Fruit fly (Drosophila melanogaster) whole organism, embryonic: ENCODE measurements around the gene Dhc93AB.

Source experiments
- Adf1 ChIP-seq: fragments of 200-800 bp; sonication (Bioruptor generic); IDR thresholded peaks from 2 replicates; pipeline ENCODE4 v1.3.6; 2022; ENCODE audit warnings: missing biosample characterization, missing genetic modification characterization
- CG10543 ChIP-seq: fragments of 200-800 bp; sonication (Bioruptor generic); optimal IDR thresholded peaks from 3 replicates; lab custom pipeline; 2017; ENCODE audit warnings: missing biosample characterization, mild to moderate bottlenecking, missing genetic modification characterization, moderate library complexity
- CG10654 ChIP-seq: fragments of 200-800 bp; sonication (Bioruptor generic); optimal IDR thresholded peaks from 2 replicates; lab custom pipeline; 2016; ENCODE audit warnings: missing biosample characterization, missing genetic modification characterization
- CG11398 ChIP-seq: fragments of 200-800 bp; sonication (Bioruptor generic); optimal IDR thresholded peaks from 2 replicates; lab custom pipeline; 2016; ENCODE audit warnings: missing biosample characterization, missing genetic modification characterization
- CG12155 ChIP-seq: fragments of 200-800 bp; sonication (Bioruptor generic); optimal IDR thresholded peaks from 3 replicates; lab custom pipeline; 2016; ENCODE audit warnings: missing biosample characterization, missing genetic modification characterization
- CG13296 ChIP-seq: fragments of 200-800 bp; sonication (Bioruptor generic); optimal IDR thresholded peaks from 3 replicates; lab custom pipeline; 2018; ENCODE audit warnings: missing biosample characterization, mild to moderate bottlenecking, missing genetic modification characterization
- CG17802 ChIP-seq: fragments of 200-800 bp; sonication (Bioruptor generic); optimal IDR thresholded peaks from 2 replicates; lab custom pipeline; 2018; ENCODE audit warnings: missing biosample characterization, mild to moderate bottlenecking, missing genetic modification characterization, moderate library complexity
- CG17912 ChIP-seq: fragments of 200-800 bp; sonication (Bioruptor generic); optimal IDR thresholded peaks from 2 replicates; lab custom pipeline; 2018; ENCODE audit warnings: missing biosample characterization, mild to moderate bottlenecking, missing genetic modification characterization
- CG18011 ChIP-seq: fragments of 200-800 bp; sonication (Bioruptor generic); optimal IDR thresholded peaks from 2 replicates; lab custom pipeline; 2017; ENCODE audit warnings: missing biosample characterization, missing genetic modification characterization, mild to moderate bottlenecking, moderate library complexity, missing genotype
- CG1832 ChIP-seq: fragments of 200-800 bp; sonication (Bioruptor generic); optimal IDR thresholded peaks from 2 replicates; lab custom pipeline; 2017; ENCODE audit warnings: missing biosample characterization, mild to moderate bottlenecking, missing genetic modification characterization, inconsistent platforms
- CG34422 ChIP-seq: fragments of 200-800 bp; sonication (Bioruptor generic); IDR thresholded peaks from 3 replicates; pipeline ENCODE4 v1.3.6; 2022; ENCODE audit warnings: missing biosample characterization, missing genetic modification characterization
- CG4707 ChIP-seq: fragments of 200-800 bp; sonication (Bioruptor generic); optimal IDR thresholded peaks from 2 replicates; lab custom pipeline; 2018; ENCODE audit warnings: missing biosample characterization, mild to moderate bottlenecking, missing genetic modification characterization, moderate library complexity
- CG4730 ChIP-seq: fragments of 200-800 bp; sonication (Bioruptor generic); IDR thresholded peaks from 2 replicates; pipeline ENCODE4 v1.3.6; 2022; ENCODE audit warnings: missing biosample characterization, missing genetic modification characterization
- CG6791 ChIP-seq: fragments of 200-800 bp; sonication (Bioruptor generic); IDR thresholded peaks from 3 replicates; pipeline ENCODE4 v1.3.6; 2022; ENCODE audit warnings: missing biosample characterization, missing genetic modification characterization; ENCODE audit not compliant: partially characterized antibody
- CG9817 ChIP-seq: fragments of 200-800 bp; sonication (Bioruptor generic); optimal IDR thresholded peaks from 2 replicates; lab custom pipeline; 2018; ENCODE audit warnings: missing biosample characterization, mild to moderate bottlenecking, missing genetic modification characterization, moderate library complexity
- CkIIα-i1 ChIP-seq: fragments of 200-800 bp; sonication (Bioruptor generic); IDR thresholded peaks from 2 replicates; pipeline ENCODE4 v1.3.6; 2022; ENCODE audit warnings: missing biosample characterization, missing genetic modification characterization
- Dip2 ChIP-seq: fragments of 200-800 bp; sonication (Bioruptor generic); IDR thresholded peaks from 2 replicates; pipeline ENCODE4 v1.3.6; 2022; ENCODE audit warnings: missing biosample characterization, missing genetic modification characterization
- Ets65A ChIP-seq: fragments of 200-800 bp; sonication (Bioruptor generic); peaks from one replicate; lab custom pipeline; 2016; ENCODE audit warnings: missing biosample characterization, missing genetic modification characterization
- Gug ChIP-seq: fragments of 200-800 bp; sonication (Bioruptor generic); IDR thresholded peaks from 4 replicates; pipeline ENCODE4 v1.3.6; 2022; ENCODE audit warnings: missing biosample characterization, missing genetic modification characterization
- HLH4C ChIP-seq: fragments of 200-800 bp; sonication (Bioruptor generic); IDR thresholded peaks from 3 replicates; pipeline ENCODE4 v1.3.6; 2022; ENCODE audit warnings: missing biosample characterization, missing genetic modification characterization; ENCODE audit not compliant: partially characterized antibody
- Hr3 ChIP-seq: fragments of 200-800 bp; sonication (Bioruptor generic); optimal IDR thresholded peaks from 3 replicates; lab custom pipeline; 2016; ENCODE audit warnings: missing biosample characterization, missing genetic modification characterization
- NK7.1 ChIP-seq: fragments of 200-800 bp; sonication (Bioruptor generic); optimal IDR thresholded peaks from 3 replicates; lab custom pipeline; 2016; ENCODE audit warnings: missing biosample characterization, missing genetic modification characterization
- Nf-YA ChIP-seq: fragments of 200-800 bp; sonication (Bioruptor generic); IDR thresholded peaks from 2 replicates; pipeline ENCODE4 v1.3.6; 2022; ENCODE audit warnings: missing biosample characterization, missing genetic modification characterization
- Opbp ChIP-seq: fragments of 200-800 bp; sonication (Bioruptor generic); IDR thresholded peaks from 3 replicates; pipeline ENCODE4 v1.3.6; 2022; ENCODE audit warnings: missing biosample characterization, missing genetic modification characterization; ENCODE audit not compliant: partially characterized antibody
- Ravus ChIP-seq: fragments of 200-800 bp; sonication (Bioruptor generic); IDR thresholded peaks from 2 replicates; pipeline ENCODE4 v1.3.6; 2022; ENCODE audit warnings: missing biosample characterization, missing genetic modification characterization
- Rx ChIP-seq: fragments of 200-800 bp; sonication (Bioruptor generic); IDR thresholded peaks from 2 replicates; pipeline ENCODE4 v1.3.6; 2022; ENCODE audit warnings: missing biosample characterization, missing genetic modification characterization
- TFAM ChIP-seq: fragments of 200-800 bp; sonication (Bioruptor generic); optimal IDR thresholded peaks from 2 replicates; lab custom pipeline; 2017; ENCODE audit warnings: missing biosample characterization, missing genetic modification characterization, inconsistent platforms
- YL-1 ChIP-seq: fragments of 200-800 bp; sonication (Bioruptor generic); optimal IDR thresholded peaks from 3 replicates; lab custom pipeline; 2017; ENCODE audit warnings: missing biosample characterization, mild to moderate bottlenecking, missing genetic modification characterization
- ab ChIP-seq: fragments of 200-800 bp; sonication (Bioruptor generic); optimal IDR thresholded peaks from 2 replicates; lab custom pipeline; 2016; ENCODE audit warnings: missing biosample characterization, missing genetic modification characterization
- amos ChIP-seq: fragments of 200-800 bp; sonication (Bioruptor generic); IDR thresholded peaks from 2 replicates; pipeline ENCODE4 v1.3.6; 2022; ENCODE audit warnings: missing biosample characterization, missing genetic modification characterization; ENCODE audit not compliant: partially characterized antibody
- ato ChIP-seq: fragments of 200-800 bp; sonication (Bioruptor generic); IDR thresholded peaks from 2 replicates; pipeline ENCODE4 v1.3.6; 2022; ENCODE audit warnings: missing biosample characterization, missing genetic modification characterization; ENCODE audit not compliant: partially characterized antibody
- dan ChIP-seq: fragments of 200-800 bp; sonication (Bioruptor generic); IDR thresholded peaks from 2 replicates; pipeline ENCODE4 v1.3.6; 2022; ENCODE audit warnings: missing biosample characterization, missing genetic modification characterization
- fd64A ChIP-seq: fragments of 200-800 bp; sonication (Bioruptor generic); optimal IDR thresholded peaks from 3 replicates; lab custom pipeline; 2018; ENCODE audit warnings: missing biosample characterization, mild to moderate bottlenecking, missing genetic modification characterization
- gem ChIP-seq: fragments of 200-800 bp; sonication (Bioruptor generic); optimal IDR thresholded peaks from 2 replicates; lab custom pipeline; 2019; ENCODE audit warnings: missing biosample characterization, mild to moderate bottlenecking, missing genetic modification characterization, moderate library complexity
- maf-S ChIP-seq: fragments of 200-800 bp; sonication (Bioruptor generic); optimal IDR thresholded peaks from 2 replicates; lab custom pipeline; 2016; ENCODE audit warnings: missing biosample characterization, missing genetic modification characterization
- nau ChIP-seq: fragments of 200-800 bp; sonication (Bioruptor generic); optimal IDR thresholded peaks from 3 replicates; lab custom pipeline; 2017; ENCODE audit warnings: missing biosample characterization, mild to moderate bottlenecking, missing genetic modification characterization, missing genetic modification reagents
- nmo ChIP-seq: fragments of 200-800 bp; sonication (Bioruptor generic); optimal IDR thresholded peaks from 2 replicates; lab custom pipeline; 2018; ENCODE audit warnings: missing biosample characterization, mild to moderate bottlenecking, missing genetic modification characterization, moderate library complexity
- odd ChIP-seq: fragments of 200-800 bp; sonication (Bioruptor generic); optimal IDR thresholded peaks from 2 replicates; lab custom pipeline; 2017; ENCODE audit warnings: missing biosample characterization, mild to moderate bottlenecking, missing genetic modification characterization
- prd ChIP-seq, 3 experiments: fragments of >200 bp in 2 of 3; fragments of 200-800 bp in 1 of 3; sonication (Bioruptor generic) in 1 of 3; optimal IDR thresholded peaks in 2 of 3; IDR thresholded peaks in 1 of 3; 2 replicates in 2 of 3; 3 replicates in 1 of 3; pipeline versions ENCODE4 v1.3.6 to Lab custom; 2017 to 2022; ENCODE audit warnings: missing biosample characterization in 1 of 3, missing genetic modification characterization in 1 of 3
- rib ChIP-seq: fragments of 200-800 bp; sonication (Bioruptor generic); IDR thresholded peaks from 2 replicates; pipeline ENCODE4 v1.3.6; 2022; ENCODE audit warnings: missing biosample characterization, missing genetic modification characterization
- row ChIP-seq: fragments of 200-800 bp; sonication (Bioruptor generic); IDR thresholded peaks from 3 replicates; pipeline ENCODE4 v1.3.6; 2022; ENCODE audit warnings: missing biosample characterization, missing genetic modification characterization
- seq ChIP-seq: fragments of 200-800 bp; sonication (Bioruptor generic); IDR thresholded peaks from 2 replicates; pipeline ENCODE4 v1.3.6; 2022; ENCODE audit warnings: missing biosample characterization, missing genetic modification characterization
- slou ChIP-seq: fragments of 200-800 bp; sonication (Bioruptor generic); optimal IDR thresholded peaks from 3 replicates; lab custom pipeline; 2016; ENCODE audit warnings: missing biosample characterization, missing genetic modification characterization
- so ChIP-seq: fragments of 200-800 bp; sonication (Bioruptor generic); IDR thresholded peaks from 3 replicates; pipeline ENCODE4 v1.3.6; 2022; ENCODE audit warnings: missing biosample characterization, missing genetic modification characterization
- stwl ChIP-seq: fragments of 200-800 bp; sonication (Bioruptor generic); optimal IDR thresholded peaks from 3 replicates; lab custom pipeline; 2018; ENCODE audit warnings: missing biosample characterization, mild to moderate bottlenecking, missing genetic modification characterization, moderate library complexity
- tup ChIP-seq: fragments of 200-800 bp; sonication (Bioruptor generic); optimal IDR thresholded peaks from 2 replicates; lab custom pipeline; 2016; ENCODE audit warnings: missing biosample characterization, mild to moderate bottlenecking, missing genetic modification characterization, moderate library complexity
- wdn ChIP-seq: fragments of 200-800 bp; sonication (Bioruptor generic); IDR thresholded peaks from 2 replicates; pipeline ENCODE4 v1.3.6; 2022; ENCODE audit warnings: missing biosample characterization, missing genetic modification characterization
- zen ChIP-seq: fragments of 200-800 bp; sonication (Bioruptor generic); optimal IDR thresholded peaks from 3 replicates; lab custom pipeline; 2018; ENCODE audit warnings: missing biosample characterization, mild to moderate bottlenecking, missing genetic modification characterization, moderate library complexity

Gene Dhc93AB

DNA sequence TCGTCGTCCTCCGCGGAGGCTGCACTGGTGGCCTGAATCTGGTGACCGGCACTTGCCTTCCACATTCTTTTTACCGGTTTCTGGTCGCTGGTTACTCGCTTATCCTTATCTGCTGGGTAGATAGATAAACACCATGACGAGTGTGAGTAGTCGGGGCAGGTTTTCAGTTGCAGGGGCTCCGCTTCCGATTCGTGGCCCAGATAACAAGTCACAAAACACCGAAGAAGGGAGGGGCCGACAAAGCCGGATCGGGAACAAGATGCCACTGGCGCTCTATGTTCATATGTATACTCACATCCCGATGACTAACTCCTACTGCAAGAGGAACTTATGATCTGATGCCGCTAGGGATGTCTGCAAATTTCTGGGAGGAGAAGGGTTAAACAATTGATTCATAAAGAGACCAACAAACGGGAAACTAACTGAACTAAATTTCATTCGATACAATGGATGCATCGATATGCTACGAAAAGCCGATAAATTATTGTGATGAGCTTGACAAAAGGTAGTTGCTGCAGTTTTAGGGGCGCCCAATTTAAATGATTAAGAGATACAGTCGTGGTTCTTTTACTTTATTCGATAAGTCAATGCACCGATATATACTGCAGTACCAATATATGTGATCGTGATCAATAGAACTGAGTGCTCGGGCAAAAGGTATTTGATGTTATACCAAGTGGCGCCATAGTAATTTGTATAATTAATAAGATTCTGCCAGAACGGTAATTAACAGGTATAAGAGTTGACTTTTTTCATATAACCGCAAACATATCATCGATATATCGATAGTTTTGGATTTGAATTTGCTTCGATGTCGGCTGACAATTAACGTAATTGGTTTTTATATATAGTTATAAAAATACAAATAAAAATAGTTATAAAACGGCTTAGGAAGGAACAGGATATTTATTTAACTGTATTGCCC, 22.0 kb upstream of the Dhc93AB start, which contains the start of gene Cortactin (continued):
- no peak for TF ChIP-seq seq (GFP tag; lab: Robert Waterston, UW)
- TF ChIP-seq wdn (GFP tag; lab: Robert Waterston, UW): no peak
- TF ChIP-seq nmo (GFP tag; lab: Kevin White, UChicago): peak; percentile 42
- no peak for TF ChIP-seq fd64A (GFP tag; lab: Kevin White, UChicago)
- TF ChIP-seq CG34422 (GFP tag; lab: Robert Waterston, UW): peak; percentile 39; the same call in 1 of the 3 replicates
- no peak for TF ChIP-seq CG4730
- TF ChIP-seq CG12155 (GFP tag; lab: Kevin White, UChicago): peak; percentile 57
- peak; percentile 92 for TF ChIP-seq HLH4C (GFP tag; lab: Robert Waterston, UW)
- TF ChIP-seq rib (GFP tag; lab: Robert Waterston, UW): 0 out of 2 replicates have a peak, but pooled peaks have one; percentile 15
- TF ChIP-seq row (GFP tag; lab: Robert Waterston, UW): peak; percentile 58
- no peak for TF ChIP-seq TFAM (GFP tag; lab: Kevin White, UChicago)
- peak; percentile 88 for TF ChIP-seq stwl (tag; lab: Kevin White, UChicago)
- no peak for TF ChIP-seq so (GFP tag; lab: Robert Waterston, UW)
- TF ChIP-seq tup (GFP tag; lab: Kevin White, UChicago): no peak
- no peak for TF ChIP-seq CG9817
- no peak for TF ChIP-seq CG4707 (GFP tag; lab: Kevin White, UChicago)
- TF ChIP-seq Ets65A: peak; percentile 43
- TF ChIP-seq Adf1 (GFP tag; lab: Robert Waterston, UW): no peak
- TF ChIP-seq gem (tag; lab: Kevin White, UChicago): no peak
- no peak for TF ChIP-seq dan (GFP tag; lab: Robert Waterston, UW)
- TF ChIP-seq zen (tag; lab: Kevin White, UChicago): peak; percentile 23
- TF ChIP-seq Opbp (GFP tag; lab: Robert Waterston, UW): peak; percentile 92
- TF ChIP-seq CG6791: peak; percentile 94
- TF ChIP-seq NK7.1 (GFP tag; lab: Kevin White, UChicago): no peak
- no peak for TF ChIP-seq CkIIα-i1 (GFP tag; lab: Robert Waterston, UW)
- no peak for TF ChIP-seq nau (GFP tag; lab: Kevin White, UChicago)
- no peak for TF ChIP-seq Dip2
- TF ChIP-seq CG18011 (GFP tag; lab: Kevin White, UChicago): peak; percentile 98
- TF ChIP-seq amos (GFP tag; lab: Robert Waterston, UW): peak; percentile 95
- peak; percentile 34 for TF ChIP-seq CG17912
- TF ChIP-seq CG17802 (tag; lab: Kevin White, UChicago): no peak
- TF ChIP-seq YL-1 (GFP tag; lab: Kevin White, UChicago): peak; percentile 30
- TF ChIP-seq odd: no peak
- peak; percentile 90 for TF ChIP-seq ato (GFP tag; lab: Robert Waterston, UW)
- no peak for TF ChIP-seq ab (GFP tag; lab: Kevin White, UChicago)
- peak; percentile 5 for TF ChIP-seq Hr3 (GFP tag; lab: Kevin White, UChicago)
- TF ChIP-seq Ravus: no peak
- no peak for TF ChIP-seq Rx
- no peak for TF ChIP-seq maf-S
- TF ChIP-seq slou (GFP tag; lab: Kevin White, UChicago): no peak
- no peak for TF ChIP-seq CG13296 (GFP tag; lab: Kevin White, UChicago)
- TF ChIP-seq CG10543 (GFP tag; lab: Kevin White, UChicago): no peak
- TF ChIP-seq CG10654: no peak
- TF ChIP-seq CG1832 (GFP tag; lab: Kevin White, UChicago): no peak
- TF ChIP-seq prd (optimal IDR thresholded peaks at IDR 0.05; lab: Kevin White, UChicago): no peak
- TF ChIP-seq prd (GFP tag; IDR thresholded peaks at IDR 0.05; lab: Robert Waterston, UW): no peak
- TF ChIP-seq Nf-YA: no peak
- TF ChIP-seq Gug: peak; percentile 14; the same call in 1 of the 4 replicates
- TF ChIP-seq CG11398 (GFP tag; lab: Kevin White, UChicago): no peak
